Comparison of ENCODE assay signal across 4 worm cellular contexts in genomic region chrX:11136988-11137387, ce11.
TF ChIP-seq lines count a peak whose summit lies in the region.

No protein-coding gene starts in this region.

TF ChIP-seq in whole organism, L1 larva, 84 proteins besides CTCF, POLR2A, EP300 and RAD21 (continues in another document):
- TF ChIP-seq C04F5.9 (tag; optimal IDR thresholded peaks at IDR 0.05; lab: Kevin White, UChicago), result no peak
- no peak for TF ChIP-seq zag-1 (tag; optimal IDR thresholded peaks at IDR 0.05; lab: Kevin White, UChicago)
- no peak for TF ChIP-seq swsn-7 (tag; optimal IDR thresholded peaks at IDR 0.05; lab: Kevin White, UChicago)
- no peak for TF ChIP-seq ama-1 (optimal IDR thresholded peaks at IDR 0.05; lab: Kevin White, UChicago)
- peak; percentile 44 for TF ChIP-seq lin-14 (GFP tag; optimal IDR thresholded peaks at IDR 0.05; lab: Kevin White, UChicago)
- TF ChIP-seq lsy-2 (tag; optimal IDR thresholded peaks at IDR 0.05; lab: Kevin White, UChicago), result no peak
- TF ChIP-seq xbp-1 (tag; optimal IDR thresholded peaks at IDR 0.05; lab: Kevin White, UChicago), result no peak
- no peak for TF ChIP-seq fkh-4 (tag; optimal IDR thresholded peaks at IDR 0.05; lab: Kevin White, UChicago; ENCODE audit: borderline replicate concordance)
- TF ChIP-seq blmp-1 (tag; optimal IDR thresholded peaks at IDR 0.05; lab: Kevin White, UChicago), result peak; percentile 93
- no peak for TF ChIP-seq nhr-12 (tag; optimal IDR thresholded peaks at IDR 0.05; lab: Kevin White, UChicago)
- no peak for TF ChIP-seq sptf-1 (tag; optimal IDR thresholded peaks at IDR 0.05; lab: Kevin White, UChicago)
- no peak for TF ChIP-seq pqm-1 (tag; optimal IDR thresholded peaks at IDR 0.05; lab: Kevin White, UChicago)
- TF ChIP-seq lin-35 (GFP tag; optimal IDR thresholded peaks at IDR 0.05; lab: Kevin White, UChicago), result peak in 1 of 2 experiments; percentile 21
- no peak for TF ChIP-seq nhr-19 (GFP tag; conservative IDR thresholded peaks at IDR 0.05; lab: Robert Waterston, UW)
- TF ChIP-seq ceh-8 (GFP tag; optimal IDR thresholded peaks at IDR 0.05; lab: Kevin White, UChicago), result no peak
- TF ChIP-seq ztf-11 (tag; optimal IDR thresholded peaks at IDR 0.05; lab: Kevin White, UChicago), result no peak
- no peak for TF ChIP-seq lin-39 (tag; optimal IDR thresholded peaks at IDR 0.05; lab: Kevin White, UChicago)
- no peak for TF ChIP-seq dsc-1 (tag; optimal IDR thresholded peaks at IDR 0.05; lab: Kevin White, UChicago)
- no peak for TF ChIP-seq hlh-17 (GFP tag; optimal IDR thresholded peaks at IDR 0.05; lab: Kevin White, UChicago; ENCODE audit: borderline replicate concordance)
- TF ChIP-seq aly-2 (tag; optimal IDR thresholded peaks at IDR 0.05; lab: Kevin White, UChicago), result no peak
- no peak for TF ChIP-seq ceh-90 (tag; optimal IDR thresholded peaks at IDR 0.05; lab: Kevin White, UChicago)
- TF ChIP-seq fkh-8 (tag; optimal IDR thresholded peaks at IDR 0.05; lab: Kevin White, UChicago), result no peak
- TF ChIP-seq pag-3 (tag; optimal IDR thresholded peaks at IDR 0.05; lab: Kevin White, UChicago; ENCODE audit: borderline replicate concordance, insufficient read depth), result no peak

TF ChIP-seq in whole organism, L2 larva, 48 proteins besides CTCF, POLR2A, EP300 and RAD21:
- TF ChIP-seq dmd-4 (tag; optimal IDR thresholded peaks at IDR 0.05; lab: Kevin White, UChicago), result no peak
- TF ChIP-seq ztf-11 (tag; optimal IDR thresholded peaks at IDR 0.05; lab: Kevin White, UChicago), result no peak
- peak; percentile 12 for TF ChIP-seq nhr-21 (tag; optimal IDR thresholded peaks at IDR 0.05; lab: Kevin White, UChicago)
- TF ChIP-seq blmp-1 (tag; optimal IDR thresholded peaks at IDR 0.05; lab: Kevin White, UChicago; ENCODE audit: insufficient read depth), result peak; percentile 3
- peak; percentile 7 for TF ChIP-seq fos-1 (tag; optimal IDR thresholded peaks at IDR 0.05; lab: Kevin White, UChicago)
- TF ChIP-seq sma-9 (GFP tag; optimal IDR thresholded peaks at IDR 0.05; lab: Kevin White, UChicago), result peak; percentile 55
- TF ChIP-seq sma-9 (tag; optimal IDR thresholded peaks at IDR 0.05; lab: Kevin White, UChicago), result no peak

TF ChIP-seq in whole organism, L3 larva, 47 proteins besides CTCF, POLR2A, EP300 and RAD21:
- peak; percentile 20 for TF ChIP-seq elt-2 (tag; optimal IDR thresholded peaks at IDR 0.05; lab: Kevin White, UChicago)
- no peak for TF ChIP-seq eor-1 (tag; optimal IDR thresholded peaks at IDR 0.05; lab: Kevin White, UChicago)
- TF ChIP-seq fkh-10 (GFP tag; optimal IDR thresholded peaks at IDR 0.05; lab: Kevin White, UChicago), result no peak
- peak; percentile 29 for TF ChIP-seq nhr-43 (tag; optimal IDR thresholded peaks at IDR 0.05; lab: Kevin White, UChicago; ENCODE audit: poor library complexity, severe bottlenecking)
- TF ChIP-seq nhr-23 (tag; optimal IDR thresholded peaks at IDR 0.05; lab: Kevin White, UChicago), result peak; percentile 47
- peak in 2 of 3 experiments; percentile 70 to 93 for TF ChIP-seq elt-3 (tag; optimal IDR thresholded peaks at IDR 0.05; lab: Kevin White, UChicago)
- no peak for TF ChIP-seq nhr-237 (tag; optimal IDR thresholded peaks at IDR 0.05; lab: Kevin White, UChicago)

TF ChIP-seq in whole organism, L4 larva, 104 proteins besides CTCF, POLR2A, EP300 and RAD21:
- peak; percentile 19 for TF ChIP-seq hlh-30 (tag; optimal IDR thresholded peaks at IDR 0.05; lab: Kevin White, UChicago; ENCODE audit: insufficient read depth)
- no peak for TF ChIP-seq zag-1 (tag; optimal IDR thresholded peaks at IDR 0.05; lab: Kevin White, UChicago)
- TF ChIP-seq nhr-28 (tag; optimal IDR thresholded peaks at IDR 0.05; lab: Kevin White, UChicago), result peak; percentile 10

Comparison
In these comparisons a context has a peak if more than half of its experiments do, and no peak if none do; other contexts are left out.
1. Of the 29 proteins assayed by ChIP-seq in both whole organism, L4 larva and whole organism, L1 larva: peak only in whole organism, L4 larva: nhr-28; only in whole organism, L1 larva: unc-130; in both: none; in neither: 27.